Fruit fly (Drosophila melanogaster) whole organism, embryonic: ENCODE measurements around the gene Nup98-96.

Source experiments
- Antp ChIP-seq: fragments of 200-800 bp; sonication (Bioruptor generic); optimal IDR thresholded peaks from 3 replicates; lab custom pipeline; 2016; ENCODE audit warnings: missing biosample characterization, missing genetic modification characterization
- Atf6 ChIP-seq: fragments of 200-800 bp; sonication (Bioruptor generic); IDR thresholded peaks from 2 replicates; pipeline ENCODE4 v1.3.6; 2022; ENCODE audit warnings: missing biosample characterization, missing genetic modification characterization
- BEAF-32 ChIP-seq: fragments of 200-800 bp; sonication (Bioruptor generic); optimal IDR thresholded peaks from 3 replicates; lab custom pipeline; 2017; ENCODE audit warnings: missing biosample characterization, missing genetic modification characterization, mild to moderate bottlenecking, moderate library complexity, missing genetic modification reagents
- CG10543 ChIP-seq: fragments of 200-800 bp; sonication (Bioruptor generic); optimal IDR thresholded peaks from 3 replicates; lab custom pipeline; 2017; ENCODE audit warnings: missing biosample characterization, mild to moderate bottlenecking, missing genetic modification characterization, moderate library complexity
- CG11695 ChIP-seq: fragments of 200-800 bp; sonication (Bioruptor generic); IDR thresholded peaks from 3 replicates; pipeline ENCODE4 v1.3.6; 2022; ENCODE audit warnings: missing biosample characterization, missing genetic modification characterization
- CG12299 ChIP-seq: fragments of 200-800 bp; sonication (Bioruptor generic); optimal IDR thresholded peaks from 2 replicates; lab custom pipeline; 2018; ENCODE audit warnings: missing biosample characterization, mild to moderate bottlenecking, missing genetic modification characterization
- CG1233 ChIP-seq: fragments of 200-800 bp; sonication (Bioruptor generic); optimal IDR thresholded peaks from 4 replicates; lab custom pipeline; 2018; ENCODE audit warnings: missing biosample characterization, mild to moderate bottlenecking, missing genetic modification characterization
- CG12391 ChIP-seq: fragments of 200-800 bp; sonication (Bioruptor generic); optimal IDR thresholded peaks from 3 replicates; lab custom pipeline; 2018; ENCODE audit warnings: missing biosample characterization, mild to moderate bottlenecking, missing genetic modification characterization, moderate library complexity
- CG15479 ChIP-seq: fragments of 200-800 bp; sonication (Bioruptor generic); optimal IDR thresholded peaks from 3 replicates; lab custom pipeline; 2019; ENCODE audit warnings: missing biosample characterization, mild to moderate bottlenecking, missing genetic modification characterization, moderate library complexity
- CG15601 ChIP-seq: fragments of 200-800 bp; sonication (Bioruptor generic); optimal IDR thresholded peaks from 3 replicates; lab custom pipeline; 2019; ENCODE audit warnings: missing biosample characterization, mild to moderate bottlenecking, missing genetic modification characterization, moderate library complexity
- CG18262 ChIP-seq: fragments of 200-800 bp; optimal IDR thresholded peaks from 3 replicates; lab custom pipeline; 2019; ENCODE audit warnings: missing biosample characterization, mild to moderate bottlenecking, missing genetic modification characterization, moderate library complexity
- CG2889 ChIP-seq: fragments of 200-800 bp; sonication (Bioruptor generic); IDR thresholded peaks from 3 replicates; pipeline ENCODE4 v1.3.6; 2022; ENCODE audit warnings: missing biosample characterization, missing genetic modification characterization
- CG31441 ChIP-seq: fragments of 200-800 bp; sonication (Bioruptor generic); IDR thresholded peaks from 2 replicates; pipeline ENCODE4 v1.3.6; 2022; ENCODE audit warnings: missing biosample characterization, missing genetic modification characterization
- CG3163 ChIP-seq: fragments of 200-800 bp; sonication (Bioruptor generic); optimal IDR thresholded peaks from 3 replicates; lab custom pipeline; 2016; ENCODE audit warnings: missing biosample characterization, missing genetic modification characterization
- CG32772 ChIP-seq: fragments of 200-800 bp; sonication (Bioruptor generic); IDR thresholded peaks from 2 replicates; pipeline ENCODE4 v1.3.6; 2022; ENCODE audit warnings: missing biosample characterization, missing genetic modification characterization
- CG3838 ChIP-seq: fragments of 200-800 bp; sonication (Bioruptor generic); optimal IDR thresholded peaks from 3 replicates; lab custom pipeline; 2016; ENCODE audit warnings: missing biosample characterization, missing genetic modification characterization
- CG3847 ChIP-seq: fragments of 200-800 bp; sonication (Bioruptor generic); IDR thresholded peaks from 2 replicates; pipeline ENCODE4 v1.3.6; 2022; ENCODE audit warnings: missing biosample characterization, missing genetic modification characterization
- CG3995 ChIP-seq: fragments of 200-800 bp; sonication (Bioruptor generic); optimal IDR thresholded peaks from 3 replicates; lab custom pipeline; 2016; ENCODE audit warnings: missing biosample characterization, missing genetic modification characterization
- CG6689 ChIP-seq: fragments of 200-800 bp; sonication (Bioruptor generic); IDR thresholded peaks from 2 replicates; pipeline ENCODE4 v1.3.6; 2022; ENCODE audit warnings: missing biosample characterization, missing genetic modification characterization
- CG6765 ChIP-seq: fragments of 200-800 bp; sonication (Bioruptor generic); optimal IDR thresholded peaks from 3 replicates; lab custom pipeline; 2017; ENCODE audit warnings: missing biosample characterization, mild to moderate bottlenecking, missing genetic modification characterization
- CG8944 ChIP-seq: fragments of 200-800 bp; sonication (Bioruptor generic); optimal IDR thresholded peaks from 3 replicates; lab custom pipeline; 2016; ENCODE audit warnings: missing biosample characterization, missing genetic modification characterization
- CG9797 ChIP-seq: fragments of 200-800 bp; sonication (Bioruptor generic); optimal IDR thresholded peaks from 3 replicates; lab custom pipeline; 2018; ENCODE audit warnings: missing biosample characterization, mild to moderate bottlenecking, missing genetic modification characterization
- CG9817 ChIP-seq: fragments of 200-800 bp; sonication (Bioruptor generic); optimal IDR thresholded peaks from 2 replicates; lab custom pipeline; 2018; ENCODE audit warnings: missing biosample characterization, mild to moderate bottlenecking, missing genetic modification characterization, moderate library complexity
- CHES-1-like ChIP-seq: fragments of 200-800 bp; sonication (Bioruptor generic); optimal IDR thresholded peaks from 2 replicates; lab custom pipeline; 2016; ENCODE audit warnings: missing biosample characterization, missing genetic modification characterization
- D ChIP-seq, 2 experiments: fragments of 200-800 bp in 1 of 2; fragments of >200 bp in 1 of 2; sonication (Bioruptor generic) in 1 of 2; optimal IDR thresholded peaks; 2 replicates in 1 of 2; 3 replicates in 1 of 2; lab custom pipeline; 2017; ENCODE audit warnings: mild to moderate bottlenecking in 1 of 2, missing biosample characterization in 1 of 2, missing genetic modification characterization in 1 of 2, missing genetic modification reagents in 1 of 2
- Doc2 ChIP-seq: fragments of 200-800 bp; sonication (Bioruptor generic); IDR thresholded peaks from 2 replicates; pipeline ENCODE4 v1.3.6; 2022; ENCODE audit warnings: missing biosample characterization, missing genetic modification characterization
- Ets97D ChIP-seq: fragments of 200-800 bp; sonication (Bioruptor generic); optimal IDR thresholded peaks from 3 replicates; lab custom pipeline; 2016; ENCODE audit warnings: missing biosample characterization, missing genetic modification characterization
- Fer1 ChIP-seq: fragments of 200-800 bp; sonication (Bioruptor generic); optimal IDR thresholded peaks from 2 replicates; lab custom pipeline; 2017; ENCODE audit warnings: missing biosample characterization, mild to moderate bottlenecking, missing genetic modification characterization
- GATAe ChIP-seq: fragments of 200-800 bp; sonication (Bioruptor generic); conservative IDR thresholded peaks from 2 replicates; pipeline ENCODE4 v1.3.6; 2022; ENCODE audit warnings: missing biosample characterization, missing genetic modification characterization
- Mad ChIP-seq: fragments of 200-800 bp; sonication (Bioruptor generic); optimal IDR thresholded peaks from 2 replicates; lab custom pipeline; 2016; ENCODE audit warnings: missing biosample characterization, missing genetic modification characterization
- Mrtf ChIP-seq: fragments of 200-800 bp; sonication (Bioruptor generic); IDR thresholded peaks from 3 replicates; pipeline ENCODE4 v1.3.6; 2022; ENCODE audit warnings: missing biosample characterization, missing genetic modification characterization
- NC2β ChIP-seq: fragments of 200-800 bp; sonication (Bioruptor generic); optimal IDR thresholded peaks from 2 replicates; lab custom pipeline; 2016; ENCODE audit warnings: missing biosample characterization, missing genetic modification characterization
- Optix ChIP-seq: fragments of 200-800 bp; sonication (Bioruptor generic); IDR thresholded peaks from 3 replicates; pipeline ENCODE4 v1.3.6; 2022; ENCODE audit warnings: missing biosample characterization, missing genetic modification characterization
- Sox102F ChIP-seq: fragments of 200-800 bp; sonication (Bioruptor generic); optimal IDR thresholded peaks from 2 replicates; lab custom pipeline; 2018; ENCODE audit warnings: missing biosample characterization, mild to moderate bottlenecking, missing genetic modification characterization, moderate library complexity
- abd-A ChIP-seq: fragments of 200-800 bp; sonication (Bioruptor generic); optimal IDR thresholded peaks from 3 replicates; lab custom pipeline; 2019; ENCODE audit warnings: missing biosample characterization, mild to moderate bottlenecking, missing genetic modification characterization, moderate library complexity
- chm ChIP-seq: fragments of 200-800 bp; sonication (Bioruptor generic); IDR thresholded peaks from 2 replicates; pipeline ENCODE4 v1.3.6; 2022; ENCODE audit warnings: missing biosample characterization, missing genetic modification characterization
- crc ChIP-seq: fragments of 200-800 bp; sonication (Bioruptor generic); optimal IDR thresholded peaks from 2 replicates; lab custom pipeline; 2016; ENCODE audit warnings: missing biosample characterization, missing genetic modification characterization
- dmrt11E ChIP-seq: fragments of 200-800 bp; sonication (Bioruptor generic); optimal IDR thresholded peaks from 3 replicates; lab custom pipeline; 2018; ENCODE audit warnings: missing biosample characterization, mild to moderate bottlenecking, missing genetic modification characterization, moderate library complexity
- esg ChIP-seq: fragments of 200-800 bp; sonication (Bioruptor generic); conservative IDR thresholded peaks from 2 replicates; pipeline ENCODE4 v1.3.6; 2022; ENCODE audit warnings: missing biosample characterization, missing genetic modification characterization
- mld ChIP-seq: fragments of 200-800 bp; sonication (Bioruptor generic); IDR thresholded peaks from 3 replicates; pipeline ENCODE4 v1.3.6; 2022; ENCODE audit warnings: missing biosample characterization, missing genetic modification characterization; ENCODE audit not compliant: partially characterized antibody
- oc ChIP-seq: fragments of 200-800 bp; sonication (Bioruptor generic); optimal IDR thresholded peaks from 2 replicates; lab custom pipeline; 2018; ENCODE audit warnings: missing biosample characterization, mild to moderate bottlenecking, missing genetic modification characterization, moderate library complexity
- p53 ChIP-seq: fragments of 200-800 bp; sonication (Bioruptor generic); optimal IDR thresholded peaks from 2 replicates; lab custom pipeline; 2016; ENCODE audit warnings: missing biosample characterization, missing genetic modification characterization
- pum ChIP-seq: fragments of 200-800 bp; sonication (Bioruptor generic); optimal IDR thresholded peaks from 2 replicates; lab custom pipeline; 2016; ENCODE audit warnings: missing biosample characterization, missing genetic modification characterization
- rib ChIP-seq: fragments of 200-800 bp; sonication (Bioruptor generic); IDR thresholded peaks from 2 replicates; pipeline ENCODE4 v1.3.6; 2022; ENCODE audit warnings: missing biosample characterization, missing genetic modification characterization
- run ChIP-seq: fragments of 200-800 bp; sonication (Bioruptor generic); optimal IDR thresholded peaks from 3 replicates; lab custom pipeline; 2018; ENCODE audit warnings: missing biosample characterization, mild to moderate bottlenecking, missing genetic modification characterization
- sens ChIP-seq: fragments of 200-800 bp; sonication (Bioruptor generic); peaks from one replicate; lab custom pipeline; 2016; ENCODE audit warnings: missing biosample characterization, missing genetic modification characterization
- twi ChIP-seq: fragments of 200-800 bp; optimal IDR thresholded peaks from 2 replicates; lab custom pipeline; 2019; ENCODE audit warnings: missing biosample characterization, mild to moderate bottlenecking, missing genetic modification characterization, moderate library complexity
- vvl ChIP-seq: fragments of 200-800 bp; sonication (Bioruptor generic); IDR thresholded peaks from 2 replicates; pipeline ENCODE4 v1.3.6; 2022; ENCODE audit warnings: missing biosample characterization, missing genetic modification characterization
- zen ChIP-seq: fragments of 200-800 bp; sonication (Bioruptor generic); optimal IDR thresholded peaks from 3 replicates; lab custom pipeline; 2018; ENCODE audit warnings: missing biosample characterization, mild to moderate bottlenecking, missing genetic modification characterization, moderate library complexity
- zen2 ChIP-seq: fragments of 200-800 bp; sonication (Bioruptor generic); IDR thresholded peaks from 3 replicates; pipeline ENCODE4 v1.3.6; 2022; ENCODE audit warnings: missing biosample characterization, missing genetic modification characterization; ENCODE audit not compliant: partially characterized antibody
- zfh2 ChIP-seq: fragments of 200-800 bp; sonication (Bioruptor generic); optimal IDR thresholded peaks from 2 replicates; lab custom pipeline; 2016; ENCODE audit warnings: missing biosample characterization, missing genetic modification characterization

The Nup98-96 gene

dm6 chr3R:23772808-23773207, 8.6 kb downstream of the Nup98-96 start, which contains the start of gene tst (continued):
- TF ChIP-seq Mrtf (peak; percentile 95), CG1233 (GFP tag; lab: Kevin White, UChicago) (peak; percentile 86), CG6689 (GFP tag; lab: Robert Waterston, UW) (peak; percentile 97), Doc2 (peak; percentile 92), CG9797 (GFP tag; lab: Kevin White, UChicago) (peak; percentile 46), p53 (GFP tag; lab: Kevin White, UChicago) (no peak), CG9817 (peak; percentile 90), CG3838 (no peak), Antp (GFP tag; lab: Kevin White, UChicago) (peak; percentile 25), D (optimal IDR thresholded peaks at IDR 0.05; lab: Kevin White, UChicago) (no peak), D (GFP tag; optimal IDR thresholded peaks at IDR 0.05; lab: Kevin White, UChicago) (peak; percentile 78), Ets97D (GFP tag; lab: Kevin White, UChicago) (peak; percentile 17), rib (GFP tag; lab: Robert Waterston, UW) (peak; percentile 92), CG32772 (GFP tag; lab: Robert Waterston, UW) (peak; percentile 99), vvl (peak; percentile 99), oc (tag; lab: Kevin White, UChicago) (peak; percentile 89), GATAe (peak; percentile 87), CG3847 (peak; percentile 97), CG3163 (GFP tag; lab: Kevin White, UChicago) (no peak), CG6765 (GFP tag; lab: Kevin White, UChicago) (peak; percentile 72), CG11695 (GFP tag; lab: Robert Waterston, UW) (peak; percentile 93), CG10543 (GFP tag; lab: Kevin White, UChicago) (peak; percentile 53), Mad (GFP tag; lab: Kevin White, UChicago) (peak; percentile 45), CG31441 (GFP tag; lab: Robert Waterston, UW) (peak; percentile 97), twi (tag; lab: Kevin White, UChicago) (peak; percentile 80), sens (peak; percentile 93), Sox102F (GFP tag; lab: Kevin White, UChicago) (peak; percentile 96), Fer1 (peak; percentile 89), Atf6 (GFP tag; lab: Robert Waterston, UW) (peak; percentile 91), crc (GFP tag; lab: Kevin White, UChicago) (no peak), NC2β (GFP tag; lab: Kevin White, UChicago) (no peak), BEAF-32 (GFP tag; lab: Kevin White, UChicago) (peak; percentile 55), zen (tag; lab: Kevin White, UChicago) (peak; percentile 90), CG8944 (peak; percentile 34), abd-A (tag; lab: Kevin White, UChicago) (no peak), zen2 (GFP tag; lab: Robert Waterston, UW) (no peak), dmrt11E (tag; lab: Kevin White, UChicago) (peak; percentile 92), CG15601 (tag; lab: Kevin White, UChicago) (peak; percentile 85), CG12299 (tag; lab: Kevin White, UChicago) (peak; percentile 78), CG3995 (no peak), CG15479 (GFP tag; lab: Kevin White, UChicago) (no peak), CHES-1-like (GFP tag; lab: Kevin White, UChicago) (peak; percentile 1), run (tag; lab: Kevin White, UChicago) (peak; percentile 74), chm (GFP tag; lab: Robert Waterston, UW) (peak; percentile 74), CG2889 (peak; percentile 93), esg (GFP tag; lab: Robert Waterston, UW) (peak; percentile 96), pum (peak; percentile 53), Optix (GFP tag; lab: Robert Waterston, UW) (peak; percentile 93), zfh2 (GFP tag; lab: Kevin White, UChicago) (peak; percentile 79), CG12391 (tag; lab: Kevin White, UChicago) (peak; percentile 96), mld (no peak), CG18262 (tag; lab: Kevin White, UChicago) (peak; percentile 94)
